Fruit fly (Drosophila melanogaster) whole organism, embryonic: Measurements from ENCODE around the gene eIF4A.

Source experiments
- Abd-B ChIP-seq: fragments of 200-800 bp; sonication (Bioruptor generic); optimal IDR thresholded peaks from 2 replicates; lab custom pipeline; 2018; ENCODE audit warnings: missing biosample characterization, mild to moderate bottlenecking, missing genetic modification characterization, moderate library complexity
- CG10321 ChIP-seq: fragments of 200-800 bp; sonication (Bioruptor generic); IDR thresholded peaks from 2 replicates; pipeline ENCODE4 v1.3.6; 2022; ENCODE audit warnings: missing biosample characterization, missing genetic modification characterization
- CG12155 ChIP-seq: fragments of 200-800 bp; sonication (Bioruptor generic); optimal IDR thresholded peaks from 3 replicates; lab custom pipeline; 2016; ENCODE audit warnings: missing biosample characterization, missing genetic modification characterization
- CG14667 ChIP-seq: fragments of 200-800 bp; sonication (Bioruptor generic); IDR thresholded peaks from 2 replicates; pipeline ENCODE4 v1.3.6; 2022; ENCODE audit warnings: missing biosample characterization, missing genetic modification characterization
- CG15269 ChIP-seq: fragments of 200-800 bp; sonication (Bioruptor generic); optimal IDR thresholded peaks from 2 replicates; lab custom pipeline; 2018; ENCODE audit warnings: missing biosample characterization, mild to moderate bottlenecking, missing genetic modification characterization, moderate library complexity
- CG17186 ChIP-seq: fragments of 200-800 bp; sonication (Bioruptor generic); optimal IDR thresholded peaks from 3 replicates; lab custom pipeline; 2017; ENCODE audit warnings: missing biosample characterization, missing genetic modification reagents, missing genetic modification characterization
- CG17359 ChIP-seq: fragments of 200-800 bp; sonication (Bioruptor generic); optimal IDR thresholded peaks from 3 replicates; lab custom pipeline; 2018; ENCODE audit warnings: missing biosample characterization, mild to moderate bottlenecking, missing genetic modification characterization, moderate library complexity
- CG2678 ChIP-seq: fragments of 200-800 bp; sonication (Bioruptor generic); optimal IDR thresholded peaks from 3 replicates; lab custom pipeline; 2019; ENCODE audit warnings: missing biosample characterization, mild to moderate bottlenecking, missing genetic modification characterization, moderate library complexity
- CG31365 ChIP-seq: fragments of 200-800 bp; sonication (Bioruptor generic); optimal IDR thresholded peaks from 2 replicates; lab custom pipeline; 2018; ENCODE audit warnings: missing biosample characterization, mild to moderate bottlenecking, missing genetic modification characterization
- CG3163 ChIP-seq: fragments of 200-800 bp; sonication (Bioruptor generic); optimal IDR thresholded peaks from 3 replicates; lab custom pipeline; 2016; ENCODE audit warnings: missing biosample characterization, missing genetic modification characterization
- CG4360 ChIP-seq: fragments of 200-800 bp; sonication (Bioruptor generic); IDR thresholded peaks from 2 replicates; pipeline ENCODE4 v1.3.6; 2022; ENCODE audit warnings: missing biosample characterization, missing genetic modification characterization
- CG8290 ChIP-seq, 3 experiments: fragments of 200-800 bp; sonication (Bioruptor generic); optimal IDR thresholded peaks; 2 replicates each; lab custom pipeline; 2016 to 2019; ENCODE audit warnings: missing biosample characterization in 3 of 3, missing genetic modification characterization in 3 of 3, mild to moderate bottlenecking in 2 of 3, moderate library complexity in 1 of 3
- CG8388 ChIP-seq: fragments of 200-800 bp; sonication (Bioruptor generic); optimal IDR thresholded peaks from 2 replicates; lab custom pipeline; 2019; ENCODE audit warnings: missing biosample characterization, mild to moderate bottlenecking, missing genetic modification characterization, moderate library complexity
- CG9609 ChIP-seq: fragments of 200-800 bp; sonication (Bioruptor generic); optimal IDR thresholded peaks from 3 replicates; lab custom pipeline; 2016; ENCODE audit warnings: missing biosample characterization, missing genetic modification characterization
- D19A ChIP-seq: fragments of 200-800 bp; optimal IDR thresholded peaks from 3 replicates; lab custom pipeline; 2019; ENCODE audit warnings: missing biosample characterization, mild to moderate bottlenecking, missing genetic modification characterization, moderate library complexity
- Dbx ChIP-seq: fragments of 200-800 bp; sonication (Bioruptor generic); IDR thresholded peaks from 3 replicates; pipeline ENCODE4 v1.3.6; 2022; ENCODE audit warnings: missing biosample characterization, missing genetic modification characterization
- Doc2 ChIP-seq: fragments of 200-800 bp; sonication (Bioruptor generic); IDR thresholded peaks from 2 replicates; pipeline ENCODE4 v1.3.6; 2022; ENCODE audit warnings: missing biosample characterization, missing genetic modification characterization
- Doc3 ChIP-seq: fragments of 200-800 bp; sonication (Bioruptor generic); IDR thresholded peaks from 3 replicates; pipeline ENCODE4 v1.3.6; 2022; ENCODE audit warnings: missing biosample characterization, missing genetic modification characterization; ENCODE audit not compliant: partially characterized antibody
- Ets65A ChIP-seq: fragments of 200-800 bp; sonication (Bioruptor generic); peaks from one replicate; lab custom pipeline; 2016; ENCODE audit warnings: missing biosample characterization, missing genetic modification characterization
- HLH4C ChIP-seq: fragments of 200-800 bp; sonication (Bioruptor generic); IDR thresholded peaks from 3 replicates; pipeline ENCODE4 v1.3.6; 2022; ENCODE audit warnings: missing biosample characterization, missing genetic modification characterization; ENCODE audit not compliant: partially characterized antibody
- Hand ChIP-seq: fragments of 200-800 bp; sonication (Bioruptor generic); optimal IDR thresholded peaks from 2 replicates; lab custom pipeline; 2017; ENCODE audit warnings: mild to moderate bottlenecking, missing biosample characterization, missing genetic modification reagents, missing genetic modification characterization
- Med ChIP-seq: fragments of 200-800 bp; sonication (Bioruptor generic); peaks from one replicate; lab custom pipeline; 2016; ENCODE audit warnings: missing biosample characterization, missing genetic modification characterization, mild to moderate bottlenecking, inconsistent platforms, moderate library complexity
- Optix ChIP-seq: fragments of 200-800 bp; sonication (Bioruptor generic); IDR thresholded peaks from 3 replicates; pipeline ENCODE4 v1.3.6; 2022; ENCODE audit warnings: missing biosample characterization, missing genetic modification characterization
- Xrp1 ChIP-seq: fragments of 200-800 bp; sonication (Bioruptor generic); IDR thresholded peaks from 2 replicates; pipeline ENCODE4 v1.3.6; 2022; ENCODE audit warnings: missing biosample characterization, missing genetic modification characterization
- al ChIP-seq: fragments of 200-800 bp; sonication (Bioruptor generic); IDR thresholded peaks from 2 replicates; pipeline ENCODE4 v1.3.6; 2022; ENCODE audit warnings: missing biosample characterization, missing genetic modification characterization
- ap ChIP-seq: fragments of 200-800 bp; sonication (Bioruptor generic); IDR thresholded peaks from 2 replicates; pipeline ENCODE4 v1.3.6; 2022; ENCODE audit warnings: missing biosample characterization, missing genetic modification characterization
- cad ChIP-seq: fragments of >200 bp; optimal IDR thresholded peaks from 2 replicates; lab custom pipeline; 2017; ENCODE audit warnings: missing biosample characterization, missing genetic modification characterization
- disco-r ChIP-seq: fragments of 200-800 bp; sonication (Bioruptor generic); optimal IDR thresholded peaks from 2 replicates; lab custom pipeline; 2016; ENCODE audit warnings: missing biosample characterization, missing genetic modification characterization
- fd3F ChIP-seq: fragments of 200-800 bp; sonication (Bioruptor generic); optimal IDR thresholded peaks from 2 replicates; lab custom pipeline; 2018; ENCODE audit warnings: missing biosample characterization, mild to moderate bottlenecking, missing genetic modification characterization, moderate library complexity
- grn ChIP-seq: fragments of 200-800 bp; sonication (Bioruptor generic); optimal IDR thresholded peaks from 3 replicates; lab custom pipeline; 2017; ENCODE audit warnings: missing biosample characterization, missing genetic modification characterization
- insv ChIP-seq, 2 experiments: fragments of 200-800 bp; sonication (Bioruptor generic); optimal IDR thresholded peaks; 3 replicates each; lab custom pipeline; 2016 to 2018; ENCODE audit warnings: missing biosample characterization in 2 of 2, missing genetic modification characterization in 2 of 2
- klu ChIP-seq: fragments of 200-800 bp; sonication (Bioruptor generic); IDR thresholded peaks from 2 replicates; pipeline ENCODE4 v1.3.6; 2022; ENCODE audit warnings: missing biosample characterization, missing genetic modification characterization
- lov ChIP-seq, 2 experiments: fragments of 200-800 bp in 1 of 2; fragments of >200 bp in 1 of 2; sonication (Bioruptor generic) in 1 of 2; IDR thresholded peaks in 1 of 2; optimal IDR thresholded peaks in 1 of 2; 2 replicates in 1 of 2; 3 replicates in 1 of 2; pipeline versions ENCODE4 v1.3.6 to Lab custom; 2017 to 2022; ENCODE audit warnings: missing biosample characterization in 1 of 2, missing genetic modification characterization in 1 of 2
- prd ChIP-seq, 3 experiments: fragments of >200 bp in 2 of 3; fragments of 200-800 bp in 1 of 3; sonication (Bioruptor generic) in 1 of 3; optimal IDR thresholded peaks in 2 of 3; IDR thresholded peaks in 1 of 3; 2 replicates in 2 of 3; 3 replicates in 1 of 3; pipeline versions ENCODE4 v1.3.6 to Lab custom; 2017 to 2022; ENCODE audit warnings: missing biosample characterization in 1 of 3, missing genetic modification characterization in 1 of 3
- row ChIP-seq: fragments of 200-800 bp; sonication (Bioruptor generic); IDR thresholded peaks from 3 replicates; pipeline ENCODE4 v1.3.6; 2022; ENCODE audit warnings: missing biosample characterization, missing genetic modification characterization
- schlank ChIP-seq: fragments of 200-800 bp; sonication (Bioruptor generic); optimal IDR thresholded peaks from 2 replicates; lab custom pipeline; 2018; ENCODE audit warnings: missing biosample characterization, mild to moderate bottlenecking, missing genetic modification characterization
- so ChIP-seq: fragments of 200-800 bp; sonication (Bioruptor generic); IDR thresholded peaks from 3 replicates; pipeline ENCODE4 v1.3.6; 2022; ENCODE audit warnings: missing biosample characterization, missing genetic modification characterization
- ttk ChIP-seq: fragments of 200-800 bp; sonication (Bioruptor generic); IDR thresholded peaks from 2 replicates; pipeline ENCODE4 v2.1.2; 2022; ENCODE audit warnings: missing biosample characterization, missing genetic modification characterization
- unpg ChIP-seq: fragments of 200-800 bp; sonication (Bioruptor generic); optimal IDR thresholded peaks from 3 replicates; lab custom pipeline; 2018; ENCODE audit warnings: missing biosample characterization, mild to moderate bottlenecking, missing genetic modification characterization, moderate library complexity
- z ChIP-seq: fragments of 200-800 bp; sonication (Bioruptor generic); IDR thresholded peaks from 3 replicates; pipeline ENCODE4 v1.3.6; 2022; ENCODE audit warnings: missing biosample characterization, missing genetic modification characterization

Gene eIF4A

DNA sequence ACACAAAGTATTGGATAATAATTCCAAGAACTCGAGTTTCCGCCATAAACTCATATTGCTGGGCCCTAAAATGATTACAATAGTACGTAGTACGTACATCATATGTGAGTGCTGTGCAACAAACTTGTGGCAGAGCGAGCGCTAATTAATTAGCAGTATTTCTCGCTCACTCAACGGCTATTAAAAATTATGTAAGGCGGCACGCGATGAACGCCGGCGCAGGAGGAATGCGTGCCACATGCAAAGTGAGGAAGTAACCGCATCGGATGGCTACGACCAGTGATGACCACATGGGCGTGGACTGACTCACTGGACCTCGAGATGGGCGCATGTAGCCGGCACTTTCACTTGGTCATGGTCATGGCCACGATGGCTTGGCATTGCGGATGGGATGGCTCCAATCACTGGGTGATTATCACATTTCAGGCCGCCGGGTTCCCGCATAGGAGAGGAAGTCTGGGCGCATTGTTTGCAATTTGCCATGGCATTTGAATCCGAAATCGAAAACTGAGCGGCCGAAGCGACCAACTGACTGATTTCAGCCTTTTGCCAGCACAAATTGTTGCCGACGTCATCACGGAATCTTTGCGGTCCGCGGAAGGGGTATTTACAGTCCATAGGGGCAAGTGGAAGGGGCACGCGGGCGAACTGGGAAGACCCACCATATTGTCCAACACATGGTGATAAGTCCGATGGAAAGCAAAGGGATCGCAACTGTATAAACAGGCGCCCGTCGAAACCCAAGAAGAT is 20.2 kb upstream of the eIF4A start (continued):
- peak; percentile 3; the same call in 1 of the 2 replicates for TF ChIP-seq ap
- no peak for TF ChIP-seq Hand (GFP tag; lab: Kevin White, UChicago)
- TF ChIP-seq so (GFP tag; lab: Robert Waterston, UW): peak; percentile 56; the same call in 1 of the 3 replicates
- TF ChIP-seq CG10321 (GFP tag; lab: Robert Waterston, UW): no peak
- no peak for TF ChIP-seq CG31365 (tag; lab: Kevin White, UChicago)
- TF ChIP-seq z: 0 out of 3 replicates have a peak, but pooled peaks have one; percentile 7
- TF ChIP-seq HLH4C: no peak
- TF ChIP-seq D19A: no peak
- no peak for TF ChIP-seq CG15269
- TF ChIP-seq klu (GFP tag; lab: Robert Waterston, UW): no peak
- no peak for TF ChIP-seq cad (GFP tag; lab: Kevin White, UChicago)
- no peak for TF ChIP-seq prd (optimal IDR thresholded peaks at IDR 0.05; lab: Kevin White, UChicago)
- TF ChIP-seq prd (GFP tag; IDR thresholded peaks at IDR 0.05; lab: Robert Waterston, UW): 0 out of 3 replicates have a peak, but pooled peaks have one; percentile 9
- TF ChIP-seq CG4360: 0 out of 2 replicates have a peak, but pooled peaks have one; percentile 13
- no peak for TF ChIP-seq Dbx (GFP tag; lab: Robert Waterston, UW)
- TF ChIP-seq Optix: no peak
- no peak for TF ChIP-seq insv (GFP tag; optimal IDR thresholded peaks at IDR 0.05; lab: Kevin White, UChicago)

DNA sequence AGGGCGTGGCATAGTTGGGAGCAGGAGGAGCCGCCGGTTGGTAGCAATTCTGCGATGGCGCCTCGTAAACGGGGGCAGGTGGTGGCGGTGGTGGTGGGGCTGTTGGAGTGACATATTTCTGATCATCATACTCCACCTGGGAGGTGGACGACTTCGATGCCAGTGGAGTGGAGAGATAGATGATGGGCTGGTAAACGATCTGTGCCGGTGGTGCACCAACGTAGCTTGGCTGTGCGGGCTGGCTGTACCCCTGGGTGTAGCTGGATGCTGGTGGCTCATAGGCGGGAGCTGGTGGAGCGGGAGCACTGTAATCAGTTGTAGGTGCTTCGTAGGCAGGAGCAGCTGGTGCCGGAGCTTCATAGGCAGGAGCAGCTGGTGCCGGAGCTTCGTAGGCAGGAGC is 18.3 kb upstream of the eIF4A start:
- no peak for TF ChIP-seq disco-r (GFP tag; lab: Kevin White, UChicago)
- no peak for TF ChIP-seq Xrp1 (GFP tag; lab: Robert Waterston, UW)
- TF ChIP-seq CG3163 (GFP tag; lab: Kevin White, UChicago): no peak
- TF ChIP-seq row (GFP tag; lab: Robert Waterston, UW): no peak
- no peak for TF ChIP-seq Abd-B (GFP tag; lab: Kevin White, UChicago)
- no peak for TF ChIP-seq Doc2 (GFP tag; lab: Robert Waterston, UW)
- TF ChIP-seq lov (optimal IDR thresholded peaks at IDR 0.05; lab: Kevin White, UChicago): no peak
- peak; percentile 21; the same call in 1 of the 3 replicates for TF ChIP-seq lov (GFP tag; IDR thresholded peaks at IDR 0.05; lab: Robert Waterston, UW)
- TF ChIP-seq Med (GFP tag; lab: Kevin White, UChicago): peak; percentile 13
- no peak for TF ChIP-seq grn (GFP tag; lab: Kevin White, UChicago)
- no peak for TF ChIP-seq CG2678 (tag; lab: Kevin White, UChicago)
- no peak for TF ChIP-seq CG17186 (GFP tag; lab: Kevin White, UChicago)
- no peak for TF ChIP-seq fd3F (GFP tag; lab: Kevin White, UChicago)
- TF ChIP-seq CG14667: no peak
- no peak for TF ChIP-seq ttk (GFP tag; lab: Robert Waterston, UW)
- TF ChIP-seq Ets65A (GFP tag; lab: Kevin White, UChicago): peak; percentile 93
- TF ChIP-seq al (GFP tag; lab: Robert Waterston, UW): no peak
- no peak for TF ChIP-seq unpg (GFP tag; lab: Kevin White, UChicago)
- TF ChIP-seq insv (GFP tag; optimal IDR thresholded peaks at IDR 0.05; lab: Kevin White, UChicago): no peak
- no peak for TF ChIP-seq CG12155 (GFP tag; lab: Kevin White, UChicago)
- TF ChIP-seq CG17359 (tag; lab: Kevin White, UChicago): no peak

DNA sequence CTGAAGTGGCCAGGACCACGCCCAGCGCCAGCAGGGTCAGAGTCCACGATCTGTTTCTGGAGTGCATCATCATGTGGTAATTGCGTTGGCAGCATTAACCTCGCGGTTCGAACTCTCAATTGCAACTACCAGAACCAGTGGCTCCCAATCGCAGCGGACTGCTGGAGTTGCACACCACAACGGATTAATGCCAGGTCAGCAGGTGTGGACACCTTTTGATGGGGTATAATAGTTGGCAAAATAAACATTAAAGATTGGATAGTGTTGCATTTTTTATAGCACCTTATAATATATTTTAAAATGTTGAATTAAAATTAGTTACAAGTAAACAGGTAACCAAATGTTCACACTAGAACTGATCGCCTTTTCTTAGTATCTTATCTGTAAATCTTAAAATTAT is 17.4 kb upstream of the eIF4A start:
- TF ChIP-seq CG9609 (GFP tag; lab: Kevin White, UChicago): no peak
- no peak for TF ChIP-seq CG8388
- TF ChIP-seq CG8290 (GFP tag; optimal IDR thresholded peaks at IDR 0.05; lab: Kevin White, UChicago): no peak
- no peak for TF ChIP-seq CG8290 (tag; optimal IDR thresholded peaks at IDR 0.05; lab: Kevin White, UChicago)
- no peak for TF ChIP-seq schlank (tag; lab: Kevin White, UChicago)
- TF ChIP-seq Doc3: no peak
- TF ChIP-seq, all 482 proteins: peak for 0
